Fruit fly (Drosophila melanogaster) whole organism, pupa: Measurements from ENCODE around the gene AspRS-m.

Source experiments
- CG10348 ChIP-seq: fragments of 200-800 bp; sonication (Bioruptor generic); IDR thresholded peaks from 2 replicates; pipeline ENCODE4 v1.3.6; 2022; ENCODE audit warnings: missing biosample characterization, missing genetic modification characterization
- CG12605 ChIP-seq: fragments of 200-800 bp; sonication (Bioruptor generic); IDR thresholded peaks from 2 replicates; pipeline ENCODE4 v1.3.6; 2022; ENCODE audit warnings: missing biosample characterization, missing genetic modification characterization
- CG13204 ChIP-seq: fragments of 200-800 bp; sonication (Bioruptor generic); optimal IDR thresholded peaks from 2 replicates; lab custom pipeline; 2018; ENCODE audit warnings: missing biosample characterization, mild to moderate bottlenecking, missing genetic modification characterization, moderate library complexity
- CG14655 ChIP-seq: fragments of 200-800 bp; sonication (Bioruptor generic); optimal IDR thresholded peaks from 3 replicates; lab custom pipeline; 2017; ENCODE audit warnings: mild to moderate bottlenecking, missing biosample characterization, missing genetic modification reagents, missing genetic modification characterization
- CG15710 ChIP-seq: fragments of 200-800 bp; sonication (Bioruptor generic); optimal IDR thresholded peaks from 2 replicates; lab custom pipeline; 2018; ENCODE audit warnings: missing biosample characterization, mild to moderate bottlenecking, missing genetic modification characterization, moderate library complexity
- CG17806 ChIP-seq: fragments of 200-800 bp; sonication (Bioruptor generic); optimal IDR thresholded peaks from 2 replicates; lab custom pipeline; 2018; ENCODE audit warnings: missing biosample characterization, mild to moderate bottlenecking, missing genetic modification characterization, moderate library complexity
- CG32121 ChIP-seq: fragments of 200-800 bp; sonication (Bioruptor generic); IDR thresholded peaks from 2 replicates; pipeline ENCODE4 v1.3.6; 2022; ENCODE audit warnings: missing biosample characterization, missing genetic modification characterization
- CG34367 ChIP-seq: fragments of 200-800 bp; sonication (Bioruptor generic); optimal IDR thresholded peaks from 2 replicates; lab custom pipeline; 2018; ENCODE audit warnings: missing biosample characterization, mild to moderate bottlenecking, missing genetic modification characterization
- CG4496 ChIP-seq: fragments of 200-800 bp; sonication (Bioruptor generic); IDR thresholded peaks from 3 replicates; pipeline ENCODE4 v1.3.6; 2022; ENCODE audit warnings: missing biosample characterization, missing genetic modification characterization
- CG8159 ChIP-seq: fragments of 200-800 bp; sonication (Bioruptor generic); optimal IDR thresholded peaks from 3 replicates; lab custom pipeline; 2018; ENCODE audit warnings: missing biosample characterization, mild to moderate bottlenecking, missing genetic modification characterization, moderate library complexity
- CG8301 ChIP-seq: fragments of 200-800 bp; sonication (Bioruptor generic); optimal IDR thresholded peaks from 2 replicates; lab custom pipeline; 2018; ENCODE audit warnings: missing biosample characterization, mild to moderate bottlenecking, missing genetic modification characterization
- CG9948 ChIP-seq: fragments of 200-800 bp; sonication (Bioruptor generic); optimal IDR thresholded peaks from 2 replicates; lab custom pipeline; 2018; ENCODE audit warnings: missing biosample characterization, mild to moderate bottlenecking, missing genetic modification characterization, moderate library complexity
- D1 ChIP-seq: fragments of 200-800 bp; sonication (Bioruptor generic); optimal IDR thresholded peaks from 2 replicates; lab custom pipeline; 2018; ENCODE audit warnings: missing biosample characterization, mild to moderate bottlenecking, missing genetic modification characterization, moderate library complexity
- EcR ChIP-seq: fragments of 200-800 bp; sonication (Bioruptor generic); optimal IDR thresholded peaks from 3 replicates; lab custom pipeline; 2019; ENCODE audit warnings: missing biosample characterization, missing genetic modification characterization, mild to moderate bottlenecking, moderate library complexity, missing genetic modification reagents
- Ets98B ChIP-seq: fragments of 200-800 bp; sonication (Bioruptor generic); IDR thresholded peaks from 2 replicates; pipeline ENCODE4 v1.3.6; 2022; ENCODE audit warnings: missing biosample characterization, missing genetic modification characterization
- Pif1A ChIP-seq: fragments of 200-800 bp; sonication (Bioruptor generic); optimal IDR thresholded peaks from 3 replicates; lab custom pipeline; 2016; ENCODE audit warnings: missing biosample characterization, missing genetic modification characterization
- Pif1B ChIP-seq: fragments of 200-800 bp; sonication (Bioruptor generic); optimal IDR thresholded peaks from 3 replicates; lab custom pipeline; 2016; ENCODE audit warnings: missing biosample characterization, missing genetic modification characterization
- Snoo ChIP-seq: fragments of 200-800 bp; sonication (Bioruptor generic); optimal IDR thresholded peaks from 3 replicates; lab custom pipeline; 2017; ENCODE audit warnings: missing biosample characterization, mild to moderate bottlenecking, missing genetic modification characterization, inconsistent platforms
- fd96Ca ChIP-seq: fragments of 200-800 bp; sonication (Bioruptor generic); IDR thresholded peaks from 3 replicates; pipeline ENCODE4 v1.3.6; 2022; ENCODE audit warnings: missing biosample characterization, missing genetic modification characterization
- gl ChIP-seq: fragments of 200-800 bp; sonication (Bioruptor generic); optimal IDR thresholded peaks from 2 replicates; lab custom pipeline; 2018; ENCODE audit warnings: missing biosample characterization, mild to moderate bottlenecking, missing genetic modification characterization
- rn ChIP-seq: fragments of 200-800 bp; sonication (Bioruptor generic); IDR thresholded peaks from 2 replicates; pipeline ENCODE4 v1.3.6; 2022; ENCODE audit warnings: missing biosample characterization, missing genetic modification characterization

The AspRS-m gene

dm6 chr2L:16839665-16840064 is 12.8 kb downstream of the AspRS-m start:
- TF ChIP-seq CG14655 (GFP tag; lab: Kevin White, UChicago) (no peak), CG8159 (tag; lab: Kevin White, UChicago) (no peak), CG34367 (tag; lab: Kevin White, UChicago) (no peak), Pif1A (GFP tag; lab: Kevin White, UChicago) (no peak), rn (no peak), CG8301 (tag; lab: Kevin White, UChicago) (no peak), CG17806 (tag; lab: Kevin White, UChicago) (no peak)
- TF ChIP-seq, all 21 proteins: peak for 0

- TF ChIP-seq rn (no peak), CG14655 (GFP tag; lab: Kevin White, UChicago) (no peak), Pif1B (peak; percentile 27), Pif1A (GFP tag; lab: Kevin White, UChicago) (peak; percentile 52), D1 (no peak), fd96Ca (GFP tag; lab: Robert Waterston, UW) (no peak)
Observed at dm6 chr2L:16842505-16842904, 15.6 kb downstream of the AspRS-m start.

dm6 chr2L:16843336-16843735 is 16.5 kb downstream of the AspRS-m start:
- TF ChIP-seq fd96Ca (GFP tag; lab: Robert Waterston, UW): no peak; the same call in 2 of the 3 replicates
- peak; percentile 41; the same call in 1 of the 3 replicates for TF ChIP-seq CG4496
- no peak for TF ChIP-seq EcR (GFP tag; lab: Kevin White, UChicago)
- no peak for TF ChIP-seq rn
- TF ChIP-seq CG10348: no peak
- TF ChIP-seq Ets98B (GFP tag; lab: Robert Waterston, UW): 0 out of 2 replicates have a peak, but pooled peaks have one; percentile 7
- TF ChIP-seq CG13204: no peak
- no peak for TF ChIP-seq D1
- TF ChIP-seq CG34367 (tag; lab: Kevin White, UChicago): no peak
- peak; percentile 28 for TF ChIP-seq CG8301 (tag; lab: Kevin White, UChicago)
- no peak for TF ChIP-seq gl (tag; lab: Kevin White, UChicago)
- TF ChIP-seq Pif1B: no peak
- no peak for TF ChIP-seq CG17806 (tag; lab: Kevin White, UChicago)
- no peak for TF ChIP-seq CG12605
- TF ChIP-seq Snoo (tag; lab: Kevin White, UChicago): peak; percentile 40
- TF ChIP-seq Pif1A (GFP tag; lab: Kevin White, UChicago): no peak
- peak; percentile 46 for TF ChIP-seq CG32121 (GFP tag; lab: Robert Waterston, UW)
- no peak for TF ChIP-seq CG8159 (tag; lab: Kevin White, UChicago)
- TF ChIP-seq CG14655 (GFP tag; lab: Kevin White, UChicago): peak; percentile 24
- TF ChIP-seq CG9948 (tag; lab: Kevin White, UChicago): peak; percentile 7

DNA sequence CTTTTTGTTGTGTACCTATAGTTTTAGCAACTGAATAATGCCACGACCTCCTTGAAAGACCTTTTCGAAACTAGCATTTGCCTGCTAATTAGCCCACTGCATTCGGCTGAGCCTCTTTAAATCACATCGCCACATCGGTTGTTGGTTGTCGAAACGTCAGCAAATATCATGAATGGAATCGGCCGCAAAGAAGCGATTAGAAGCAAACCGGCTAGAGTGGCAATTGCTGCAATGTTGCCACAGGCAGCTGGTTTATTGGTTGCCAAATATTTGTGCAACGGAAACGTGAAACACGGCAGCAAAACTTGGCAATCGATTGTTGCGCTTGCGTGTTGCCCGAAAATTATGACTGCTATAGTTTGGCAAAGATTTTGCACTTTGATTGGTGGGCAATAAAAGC is 18.3 kb downstream of the AspRS-m start:
- TF ChIP-seq Pif1B: no peak
- TF ChIP-seq rn: no peak
- TF ChIP-seq Pif1A (GFP tag; lab: Kevin White, UChicago): no peak
- TF ChIP-seq CG32121 (GFP tag; lab: Robert Waterston, UW): no peak
- no peak for TF ChIP-seq D1
- TF ChIP-seq fd96Ca (GFP tag; lab: Robert Waterston, UW): no peak
- no peak for TF ChIP-seq CG9948 (tag; lab: Kevin White, UChicago)
- TF ChIP-seq Snoo (tag; lab: Kevin White, UChicago): no peak
- TF ChIP-seq CG10348: no peak
- TF ChIP-seq CG4496: no peak
- TF ChIP-seq CG8159 (tag; lab: Kevin White, UChicago): no peak
- TF ChIP-seq gl (tag; lab: Kevin White, UChicago): no peak
- no peak for TF ChIP-seq CG14655 (GFP tag; lab: Kevin White, UChicago)
- no peak for TF ChIP-seq CG12605
- TF ChIP-seq CG15710: no peak
- no peak for TF ChIP-seq CG8301 (tag; lab: Kevin White, UChicago)
- no peak for TF ChIP-seq CG34367 (tag; lab: Kevin White, UChicago)
- TF ChIP-seq CG13204: no peak
- TF ChIP-seq EcR (GFP tag; lab: Kevin White, UChicago): no peak

- TF ChIP-seq fd96Ca (GFP tag; lab: Robert Waterston, UW): no peak
- TF ChIP-seq EcR (GFP tag; lab: Kevin White, UChicago): peak; percentile 61
Observed at dm6 chr2L:16846742-16847346, 20.0 kb downstream of the AspRS-m start.

DNA sequence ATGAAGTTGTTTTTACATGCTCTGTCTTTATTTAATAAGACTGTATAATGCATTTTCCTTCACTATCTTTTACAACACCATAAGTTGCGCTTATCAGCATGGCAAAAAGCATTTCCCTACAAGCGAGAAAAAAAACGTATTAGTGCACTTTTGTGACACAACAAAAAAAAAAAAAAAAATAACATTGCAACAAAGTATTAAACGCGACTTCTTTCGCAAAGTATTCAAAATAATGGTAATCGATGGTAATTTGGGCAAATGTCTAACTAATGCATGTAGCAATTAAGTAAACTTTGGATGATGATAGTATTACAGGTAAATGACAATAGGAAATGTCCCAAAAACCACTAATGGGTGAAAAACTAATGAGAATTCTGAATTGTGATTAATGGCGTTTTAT is 21.1 kb downstream of the AspRS-m start:
- no peak for TF ChIP-seq CG8301 (tag; lab: Kevin White, UChicago)
- no peak for TF ChIP-seq CG14655 (GFP tag; lab: Kevin White, UChicago)
- no peak for TF ChIP-seq D1
- TF ChIP-seq EcR (GFP tag; lab: Kevin White, UChicago): no peak
- no peak for TF ChIP-seq CG8159 (tag; lab: Kevin White, UChicago)
- no peak for TF ChIP-seq CG34367 (tag; lab: Kevin White, UChicago)
- TF ChIP-seq Ets98B (GFP tag; lab: Robert Waterston, UW): no peak
- no peak for TF ChIP-seq CG9948 (tag; lab: Kevin White, UChicago)
- no peak for TF ChIP-seq Snoo (tag; lab: Kevin White, UChicago)
- TF ChIP-seq CG15710: no peak
- no peak for TF ChIP-seq CG4496
- TF ChIP-seq CG12605: no peak; the same call in 1 of the 2 replicates
- TF ChIP-seq Pif1B: no peak
- TF ChIP-seq gl (tag; lab: Kevin White, UChicago): no peak
- no peak for TF ChIP-seq CG17806 (tag; lab: Kevin White, UChicago)
- TF ChIP-seq CG10348: no peak
- TF ChIP-seq fd96Ca (GFP tag; lab: Robert Waterston, UW): no peak
